Worm (Caenorhabditis elegans): ENCODE measurements around the gene acs-1.

- TF ChIP-seq sdc-2 (tag; optimal IDR thresholded peaks at IDR 0.05) (no peak), hlh-6 (tag; optimal IDR thresholded peaks at IDR 0.05) (no peak), nfya-1 (tag; optimal IDR thresholded peaks at IDR 0.05) (no peak), K02D7.2 (tag; optimal IDR thresholded peaks at IDR 0.05) (no peak), dve-1 (tag; optimal IDR thresholded peaks at IDR 0.05) (no peak), che-1 (tag; optimal IDR thresholded peaks at IDR 0.05) (no peak), ceh-30 (tag; optimal IDR thresholded peaks at IDR 0.05) (no peak), lin-11 (tag; optimal IDR thresholded peaks at IDR 0.05) (no peak), rnt-1 (tag; optimal IDR thresholded peaks at IDR 0.05) (no peak), ref-2 (tag; optimal IDR thresholded peaks at IDR 0.05) (no peak), ztf-16 (tag; optimal IDR thresholded peaks at IDR 0.05) (no peak), nhr-11 (tag; optimal IDR thresholded peaks at IDR 0.05) (no peak), ceh-24 (tag; optimal IDR thresholded peaks at IDR 0.05) (no peak)
These were observed 14.2 kb upstream of the acs-1 start for ce11 chrV:6510622-6511021.
